Worm (Caenorhabditis elegans): Measurements from ENCODE around the gene Y47D3A.13.
"Not testable (repeated sequence)": the region's sequence is repeated elsewhere in the genome, so short reads cannot be mapped to it uniquely, and the experiment has no call there.

Y47D3A.13 gene

DNA sequence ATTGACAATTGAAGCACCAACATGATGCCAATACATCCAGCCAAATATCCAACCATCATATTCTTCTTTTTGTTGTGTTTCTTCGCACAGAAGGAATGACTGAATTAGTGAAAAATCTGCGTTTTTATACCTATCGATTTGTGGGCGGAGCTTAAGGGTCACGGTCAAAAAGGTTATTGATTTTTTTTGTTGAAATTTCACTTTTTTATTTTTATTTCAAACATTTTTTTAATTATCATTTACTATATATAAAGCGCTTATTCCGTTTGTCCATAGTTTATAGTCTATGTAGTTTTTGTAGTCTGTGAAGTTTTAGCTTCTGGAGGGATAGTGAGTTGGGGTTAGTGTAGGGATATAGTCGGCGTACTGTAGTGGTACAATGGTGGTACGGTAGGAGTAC is at the start of gene Y47D3A.13:
TSS of gene Y47D3A.13 (minus strand) at position 101 of the 400 bp plus-strand sequence.
- not testable (repeated sequence) for TF ChIP-seq him-1, dao-5, W03F9.2 (tag; optimal IDR thresholded peaks at IDR 0.05)

DNA sequence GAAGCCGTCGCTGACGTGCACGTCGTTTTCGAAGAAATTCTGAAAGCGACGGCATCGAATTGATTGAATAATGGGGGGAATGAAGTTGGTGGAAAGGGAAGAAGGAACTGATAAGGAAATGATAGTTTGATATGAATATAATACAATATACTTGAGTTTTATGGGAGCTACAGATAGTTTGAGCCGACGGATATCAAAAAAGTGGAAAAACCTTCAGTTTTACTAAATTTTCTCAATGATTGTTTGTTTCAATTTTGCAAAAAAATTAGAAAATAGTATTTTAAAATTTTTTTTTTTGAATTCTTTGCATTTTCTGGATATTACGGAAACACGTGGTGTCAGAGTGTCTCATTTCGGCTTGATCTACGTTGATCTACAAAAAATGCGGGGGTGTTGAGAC is 46.9 kb upstream of the Y47D3A.13 start, which contains the start of gene obr-1:
TSS of gene obr-1 (minus strand) at position 101 of the 400 bp plus-strand sequence.
- TF ChIP-seq him-1 (tag; optimal IDR thresholded peaks at IDR 0.05), result no peak
- TF ChIP-seq dao-5 (tag; optimal IDR thresholded peaks at IDR 0.05), result no peak
- TF ChIP-seq W03F9.2 (tag; optimal IDR thresholded peaks at IDR 0.05), result no peak

DNA sequence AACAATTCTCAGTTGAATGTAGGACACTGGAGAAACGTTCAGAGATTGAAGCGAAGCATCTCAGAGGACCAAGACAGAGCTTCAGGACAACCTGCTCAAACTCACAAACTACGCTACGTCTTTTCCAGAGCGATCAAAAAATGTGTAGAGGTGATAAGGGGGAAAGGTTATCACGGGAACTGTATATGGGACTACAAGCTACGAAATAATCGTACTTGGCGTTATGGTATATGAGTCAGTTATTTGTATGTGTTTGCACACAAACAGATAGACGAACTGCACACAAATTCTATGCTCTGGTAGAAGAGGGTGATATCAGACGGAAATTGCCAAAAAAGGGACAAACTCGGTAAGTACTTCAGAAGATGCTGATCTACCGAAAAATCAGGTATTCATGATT is 45.3 kb upstream of the Y47D3A.13 start:
- TF ChIP-seq him-1 (tag; optimal IDR thresholded peaks at IDR 0.05) (no peak), dao-5 (tag; optimal IDR thresholded peaks at IDR 0.05) (no peak), W03F9.2 (tag; optimal IDR thresholded peaks at IDR 0.05) (no peak)

DNA sequence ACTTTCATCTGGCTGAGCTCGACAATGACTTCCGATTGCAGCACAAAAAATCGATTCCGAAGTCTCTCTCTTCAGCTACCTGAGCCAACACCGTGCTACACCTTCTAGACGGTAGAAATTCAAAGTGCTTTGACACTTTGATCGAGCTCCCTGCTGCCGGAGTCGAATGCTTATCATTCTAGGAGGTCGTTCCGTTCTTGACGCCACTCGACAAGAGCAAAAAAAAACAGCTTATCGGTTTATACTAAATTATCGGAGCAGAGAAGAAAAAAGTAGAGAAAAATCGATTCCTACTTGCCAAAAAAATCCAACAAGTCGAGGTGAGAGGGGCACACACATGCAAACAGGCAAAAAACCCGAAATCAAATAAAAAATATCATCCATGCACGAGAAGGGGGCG is 44.6 kb upstream of the Y47D3A.13 start:
- TF ChIP-seq dao-5 (tag; optimal IDR thresholded peaks at IDR 0.05) (no peak), him-1 (tag; optimal IDR thresholded peaks at IDR 0.05) (no peak), W03F9.2 (tag; optimal IDR thresholded peaks at IDR 0.05) (no peak)

DNA sequence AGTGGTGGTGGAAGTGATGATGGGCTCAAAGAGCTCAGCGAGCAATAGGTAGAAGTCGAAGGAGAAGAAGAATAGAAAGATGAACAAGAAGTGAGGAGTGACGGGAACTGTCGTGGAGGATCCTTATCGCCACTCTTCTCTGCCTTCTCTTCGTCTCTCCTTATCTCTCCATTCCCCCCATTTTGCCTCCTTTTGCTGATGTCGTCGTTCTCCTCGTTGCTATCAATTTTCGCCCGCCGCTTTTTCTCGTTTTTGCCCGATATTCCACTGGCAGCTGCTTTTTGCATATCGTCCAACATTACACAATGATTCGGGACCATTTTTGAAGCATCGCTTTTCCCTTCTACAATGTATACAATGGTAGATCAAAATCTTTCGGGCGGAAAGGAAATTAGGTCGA is 43.5 kb upstream of the Y47D3A.13 start:
- TF ChIP-seq dao-5 (tag; optimal IDR thresholded peaks at IDR 0.05), result no peak
- no peak for TF ChIP-seq W03F9.2 (tag; optimal IDR thresholded peaks at IDR 0.05)
- no peak for TF ChIP-seq him-1 (tag; optimal IDR thresholded peaks at IDR 0.05)

DNA sequence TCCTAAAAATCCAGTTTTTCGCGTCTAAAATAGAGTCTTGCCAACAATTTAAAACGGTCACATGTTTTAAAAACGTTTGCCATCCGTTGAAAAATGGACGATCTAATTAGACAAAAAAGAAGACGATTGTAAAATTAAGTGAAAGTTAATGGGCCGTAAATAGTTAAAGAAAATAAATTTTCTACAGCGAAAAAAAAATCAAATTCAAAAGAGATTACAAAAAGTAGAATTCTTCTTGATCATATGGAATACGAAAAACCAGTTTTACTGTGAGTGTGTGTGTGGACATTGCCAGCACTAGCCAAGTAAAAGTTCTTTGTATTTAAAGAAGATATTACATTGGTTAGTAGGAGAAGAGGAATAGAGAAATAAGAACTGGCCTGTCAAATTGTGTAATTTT is 38.2 kb upstream of the Y47D3A.13 start:
- no peak for TF ChIP-seq him-1 (tag; optimal IDR thresholded peaks at IDR 0.05)

DNA sequence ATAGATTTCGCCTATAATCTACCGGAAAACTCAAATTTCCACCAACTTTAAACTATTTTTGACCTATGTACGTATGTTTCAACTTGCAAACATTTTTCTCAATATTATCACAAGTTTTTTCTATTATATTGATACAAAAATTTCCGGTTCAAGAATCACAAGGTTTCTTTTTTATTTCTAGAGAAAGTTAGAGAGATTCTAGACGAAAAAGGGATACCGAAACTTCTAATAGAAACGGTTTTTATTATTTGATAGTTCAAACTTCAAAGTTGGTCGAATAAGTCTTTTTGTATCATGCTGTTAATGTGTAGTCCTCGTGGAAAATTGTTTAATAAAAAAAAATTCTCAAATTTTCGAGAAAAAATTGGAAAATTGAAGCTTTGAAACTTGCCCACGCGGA is 31.2 kb upstream of the Y47D3A.13 start:
- TF ChIP-seq dao-5 (tag; optimal IDR thresholded peaks at IDR 0.05), result no peak
- TF ChIP-seq him-1 (tag; optimal IDR thresholded peaks at IDR 0.05), result no peak
- TF ChIP-seq W03F9.2 (tag; optimal IDR thresholded peaks at IDR 0.05), result no peak

DNA sequence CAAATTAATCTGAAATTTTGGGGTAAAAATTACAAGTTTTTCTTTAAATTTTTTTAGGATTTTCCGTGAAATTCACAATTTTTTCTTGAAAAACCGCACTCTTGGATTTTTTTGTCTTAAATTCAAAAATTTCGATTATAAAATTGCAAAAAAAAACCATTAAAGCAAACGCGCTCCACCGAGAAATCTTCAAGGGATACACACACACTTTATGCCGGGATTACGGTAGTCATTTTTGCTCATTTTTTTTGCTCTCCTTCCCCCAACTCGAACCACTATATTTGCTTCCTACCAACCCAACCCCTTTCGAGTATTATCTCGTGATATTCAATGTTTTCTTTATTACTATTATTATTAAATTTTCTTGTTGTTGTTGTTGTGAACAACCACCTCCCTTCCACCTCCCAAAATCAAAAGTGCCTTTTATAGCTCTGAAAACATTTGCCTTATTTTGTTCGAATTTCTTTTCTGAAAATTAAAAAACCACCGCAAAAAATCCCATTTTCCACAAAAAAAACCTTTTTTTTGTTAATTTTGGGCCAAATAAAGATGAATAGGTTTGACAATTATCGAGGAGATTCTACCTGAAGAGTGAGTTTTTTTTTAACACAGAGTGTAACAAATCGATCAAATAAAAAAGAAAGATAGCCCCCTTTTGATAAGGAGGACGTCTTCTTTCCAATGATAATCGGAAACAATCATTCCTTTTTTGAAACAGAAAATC is 28.0 kb upstream of the Y47D3A.13 start, which contains the start of gene Y47D3A.32:
TSS of gene Y47D3A.32 (plus strand) at position 674 of the 724 bp plus-strand sequence.
- TF ChIP-seq dao-5 (tag; optimal IDR thresholded peaks at IDR 0.05) (no peak), him-1 (tag; optimal IDR thresholded peaks at IDR 0.05) (no peak), W03F9.2 (tag; optimal IDR thresholded peaks at IDR 0.05) (no peak)

DNA sequence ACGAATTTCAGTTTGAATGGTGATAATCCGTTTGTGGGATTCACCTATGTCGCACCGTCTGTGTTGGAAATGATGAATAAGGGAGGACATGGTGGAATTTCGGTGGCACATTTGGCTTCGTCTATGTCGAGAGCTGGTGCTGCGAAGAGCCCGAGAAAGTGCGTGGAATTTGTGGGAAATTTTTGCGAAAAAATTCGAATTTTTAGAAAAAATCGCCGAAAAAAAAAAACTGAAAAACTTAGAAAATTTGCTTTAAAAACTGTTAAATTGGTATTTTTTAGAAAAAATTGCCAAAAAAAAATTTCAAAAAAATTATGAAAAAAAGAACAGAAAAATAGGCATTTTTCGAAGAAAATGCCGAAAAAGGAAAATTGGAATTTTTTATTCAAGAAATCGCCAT is 25.0 kb upstream of the Y47D3A.13 start:
- TF ChIP-seq W03F9.2 (tag; optimal IDR thresholded peaks at IDR 0.05), result no peak
- no peak for TF ChIP-seq dao-5 (tag; optimal IDR thresholded peaks at IDR 0.05)
- TF ChIP-seq him-1 (tag; optimal IDR thresholded peaks at IDR 0.05), result no peak

DNA sequence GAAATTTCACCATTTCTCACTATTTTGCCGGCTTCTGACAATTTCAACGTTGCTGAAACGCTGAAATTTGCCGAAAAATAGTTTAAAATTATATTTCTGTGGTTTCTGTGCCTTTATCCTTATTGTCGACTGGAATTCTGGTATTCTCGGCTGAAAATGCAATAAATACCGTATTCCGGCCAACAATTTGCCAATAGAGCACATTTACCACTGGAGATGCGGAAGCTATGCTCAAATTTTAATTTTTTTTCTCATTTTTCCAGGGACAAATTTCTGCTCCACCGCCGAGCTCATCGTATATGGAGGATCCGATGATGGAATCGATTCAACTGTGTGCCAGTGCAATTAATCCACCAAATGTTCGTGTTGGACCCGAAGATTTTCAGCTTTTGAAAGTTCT is 22.7 kb upstream of the Y47D3A.13 start:
- no peak for TF ChIP-seq W03F9.2 (tag; optimal IDR thresholded peaks at IDR 0.05)
- no peak for TF ChIP-seq him-1 (tag; optimal IDR thresholded peaks at IDR 0.05)
- TF ChIP-seq dao-5 (tag; optimal IDR thresholded peaks at IDR 0.05), result no peak

DNA sequence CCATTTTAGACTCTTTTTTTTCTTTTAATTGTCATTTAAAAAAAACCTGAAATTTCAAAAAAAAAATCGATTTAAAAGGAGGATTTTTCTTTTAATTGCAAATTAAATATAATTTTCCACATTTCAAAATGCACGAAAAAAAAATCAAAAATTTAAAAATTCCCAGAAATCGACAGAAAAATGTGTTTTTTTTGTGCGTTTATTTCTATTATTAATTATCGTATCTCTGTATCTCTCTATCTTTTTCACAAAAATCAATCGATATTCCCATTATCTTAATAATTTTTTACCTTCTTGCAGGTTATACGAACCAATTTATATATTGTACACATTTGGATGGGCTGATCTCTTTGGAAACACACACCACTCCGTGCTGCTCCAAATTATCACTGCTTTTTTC is 20.9 kb upstream of the Y47D3A.13 start, which contains the start of gene rsks-1:
TSS of gene rsks-1 (plus strand) at position 301 of the 400 bp plus-strand sequence.
- no peak for TF ChIP-seq W03F9.2 (tag; optimal IDR thresholded peaks at IDR 0.05)
- no peak for TF ChIP-seq him-1 (tag; optimal IDR thresholded peaks at IDR 0.05)
- TF ChIP-seq dao-5 (tag; optimal IDR thresholded peaks at IDR 0.05), result no peak

DNA sequence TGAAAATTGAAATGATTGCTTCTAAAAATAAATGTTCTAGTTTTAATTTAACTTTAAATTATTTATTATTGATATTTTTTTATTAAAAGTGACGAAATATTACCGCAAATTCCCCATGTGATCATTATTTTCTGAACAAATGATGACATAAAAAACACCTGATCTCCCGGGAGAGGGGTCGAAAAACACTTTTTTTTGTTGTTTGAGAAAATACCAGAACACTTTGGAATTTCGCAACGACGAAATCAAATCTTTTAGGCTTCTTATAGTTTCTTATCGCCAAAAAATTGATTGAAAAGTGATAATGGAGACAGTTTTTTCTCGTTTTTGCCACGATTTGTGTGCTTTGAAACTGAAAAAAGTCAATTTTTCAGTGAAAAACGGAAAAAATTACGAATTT is 20.4 kb upstream of the Y47D3A.13 start:
- TF ChIP-seq him-1 (tag; optimal IDR thresholded peaks at IDR 0.05) (no peak), dao-5 (tag; optimal IDR thresholded peaks at IDR 0.05) (no peak), W03F9.2 (tag; optimal IDR thresholded peaks at IDR 0.05) (no peak)

DNA sequence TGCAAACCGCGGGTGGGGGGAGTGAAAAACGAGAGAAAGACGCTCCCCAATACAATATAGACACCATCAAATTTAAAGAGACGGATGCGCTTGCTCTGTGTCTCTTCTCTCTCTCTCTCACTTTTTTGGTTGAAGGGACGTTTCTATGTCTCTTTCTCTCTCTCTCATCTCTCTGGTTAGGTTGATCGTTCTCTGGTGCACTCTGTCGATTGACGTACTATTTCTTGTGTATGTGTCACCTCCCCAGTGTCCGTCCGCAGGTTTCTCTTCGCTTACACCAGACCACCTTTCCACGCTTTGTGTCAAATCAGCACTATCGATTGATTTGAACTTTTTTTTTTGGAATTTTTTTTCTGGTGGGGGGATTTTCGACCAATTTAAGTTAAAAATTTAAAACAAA is 19.5 kb upstream of the Y47D3A.13 start:
- peak; percentile 4 for TF ChIP-seq W03F9.2 (tag; optimal IDR thresholded peaks at IDR 0.05)
- TF ChIP-seq him-1 (tag; optimal IDR thresholded peaks at IDR 0.05), result no peak
- no peak for TF ChIP-seq dao-5 (tag; optimal IDR thresholded peaks at IDR 0.05)

DNA sequence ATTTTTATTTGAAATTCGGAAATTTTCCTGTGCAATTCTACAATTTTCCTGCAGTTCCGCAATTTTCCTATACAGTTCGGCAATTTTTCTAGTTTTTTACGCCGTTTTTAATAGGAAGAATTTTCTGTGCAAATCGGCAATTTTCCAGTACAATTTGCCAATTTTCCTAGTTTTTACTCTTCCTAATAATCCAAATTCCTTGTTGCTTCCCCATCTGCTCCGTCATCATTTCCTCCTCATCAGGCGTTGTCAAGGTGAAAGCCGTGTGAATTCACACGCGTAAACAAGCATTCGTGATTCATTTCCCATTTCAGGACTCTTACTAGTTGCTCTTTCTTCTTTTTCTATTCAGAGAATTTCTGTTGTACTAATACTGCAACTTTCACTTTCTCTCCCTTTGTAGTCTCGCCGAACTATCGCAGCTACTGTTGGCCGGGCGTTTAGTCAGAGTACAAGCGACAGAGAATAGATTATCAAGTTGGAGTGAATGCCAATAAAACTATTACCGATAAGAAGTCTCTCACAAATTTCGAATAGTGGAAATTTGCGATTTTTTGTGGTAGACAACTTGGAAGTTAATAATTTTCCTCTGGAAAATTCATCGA is 17.8 kb upstream of the Y47D3A.13 start:
- TF ChIP-seq W03F9.2 (tag; optimal IDR thresholded peaks at IDR 0.05), result no peak
- no peak for TF ChIP-seq him-1 (tag; optimal IDR thresholded peaks at IDR 0.05)
- no peak for TF ChIP-seq dao-5 (tag; optimal IDR thresholded peaks at IDR 0.05)
